Worm (Caenorhabditis elegans): ENCODE results near the gene glb-13.

ce11 chrX:12341338-12341737 is 36.9 kb downstream of the glb-13 start, which contains the start of gene zig-2:
- no peak for TF ChIP-seq nhr-11 (tag; optimal IDR thresholded peaks at IDR 0.05)
- TF ChIP-seq lin-15B (tag; optimal IDR thresholded peaks at IDR 0.05), result no peak
- no peak for TF ChIP-seq ZK546.5 (tag; optimal IDR thresholded peaks at IDR 0.05)
- no peak for TF ChIP-seq unc-39 (tag; optimal IDR thresholded peaks at IDR 0.05)
- no peak for TF ChIP-seq snpc-4 (tag; optimal IDR thresholded peaks at IDR 0.05)
- TF ChIP-seq ztf-11 (tag; optimal IDR thresholded peaks at IDR 0.05), result no peak
- TF ChIP-seq pqm-1 (tag; optimal IDR thresholded peaks at IDR 0.05), result no peak
- TF ChIP-seq nfya-1 (tag; optimal IDR thresholded peaks at IDR 0.05; ENCODE audit: insufficient read depth), result no peak
- TF ChIP-seq nhr-76 (tag; optimal IDR thresholded peaks at IDR 0.05), result no peak
- no peak for TF ChIP-seq nhr-12 (tag; optimal IDR thresholded peaks at IDR 0.05)
